Fruit fly (Drosophila melanogaster) Kc167 (cell line): Measurements from ENCODE around the gene CG6843.

Source experiments
- h ChIP-seq: fragments of >200 bp; optimal IDR thresholded peaks from 3 replicates; lab custom pipeline; 2018; ENCODE audit warnings: missing external identifiers
- psq ChIP-seq: fragments of >200 bp; optimal IDR thresholded peaks from 2 replicates; lab custom pipeline; 2017; ENCODE audit warnings: missing external identifiers
- ttk ChIP-seq: sonication (Bioruptor generic); optimal IDR thresholded peaks from 2 replicates; lab custom pipeline; 2017; ENCODE audit warnings: missing external identifiers

DNA sequence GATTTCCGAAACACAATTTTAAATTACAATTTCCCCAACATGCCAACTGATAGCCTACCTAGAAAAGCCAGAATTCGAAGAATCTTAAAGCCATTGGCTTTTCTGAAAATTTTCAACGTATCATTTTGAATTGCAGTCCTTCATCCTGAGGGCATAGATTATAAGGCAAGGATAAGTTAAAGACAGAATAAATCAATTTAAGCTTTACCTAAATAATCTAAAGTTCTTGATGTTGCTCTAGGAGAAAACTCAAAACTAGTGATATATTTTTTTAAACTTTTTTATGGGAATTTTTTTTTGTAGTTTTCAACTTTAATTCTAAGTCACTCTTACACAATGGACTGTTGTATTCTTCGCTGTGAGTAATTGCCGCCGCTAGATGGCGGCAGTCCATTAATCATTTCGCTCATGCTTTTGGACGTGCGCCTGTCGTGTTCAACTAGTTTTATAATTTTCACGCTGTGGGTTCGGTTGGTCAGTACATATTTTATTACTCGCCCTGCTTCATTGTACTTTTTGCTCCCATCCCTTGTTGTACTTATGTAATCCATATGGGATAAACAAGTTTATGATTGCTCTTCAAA is 12.8 kb downstream of the CG6843 start, which contains the start of gene COX6AL2:
- no peak for TF ChIP-seq h
- no peak for TF ChIP-seq psq (lab: Kevin White, UChicago)
- no peak for TF ChIP-seq ttk
